Fruit fly (Drosophila melanogaster) ovary, adult (tissue): Measurements from ENCODE around the gene Sox21a.

ENCODE experiments used
- CG17801 ChIP-seq: fragments of 200-800 bp; optimal IDR thresholded peaks from 2 replicates; lab custom pipeline; 2019; ENCODE audit warnings: missing biosample characterization, mild to moderate bottlenecking, missing genetic modification characterization, moderate library complexity; ENCODE audit not compliant: partially characterized antibody

Sox21a gene

dm6 chr3L:14063241-14064064 is 44.5 kb downstream of the Sox21a start:
- no peak for TF ChIP-seq CG17801 (GFP tag; lab: Kevin White, UChicago)

dm6 chr3L:14062702-14063101 is 45.2 kb downstream of the Sox21a start:
- no peak for TF ChIP-seq CG17801 (GFP tag; lab: Kevin White, UChicago)

- no peak for TF ChIP-seq CG17801 (GFP tag; lab: Kevin White, UChicago)
Measured at dm6 chr3L:14059266-14059974, 48.5 kb downstream of the Sox21a start.

dm6 chr3L:14056816-14057215 is 51.1 kb downstream of the Sox21a start:
- no peak for TF ChIP-seq CG17801 (GFP tag; lab: Kevin White, UChicago)

dm6 chr3L:14055815-14056516 is 52.0 kb downstream of the Sox21a start:
- no peak for TF ChIP-seq CG17801 (GFP tag; lab: Kevin White, UChicago)

- TF ChIP-seq CG17801 (GFP tag; lab: Kevin White, UChicago): no peak
Measured at dm6 chr3L:14055260-14055696, 52.6 kb downstream of the Sox21a start.

dm6 chr3L:14053806-14054205 is 54.1 kb downstream of the Sox21a start:
- TF ChIP-seq CG17801 (GFP tag; lab: Kevin White, UChicago): no peak
